Worm (Caenorhabditis elegans) whole organism, mixed stage, embryonic: Measurements from ENCODE around the gene cpb-1.

Source experiments
- blmp-1 ChIP-seq: fragments of 150-350 bp; optimal IDR thresholded peaks from 2 replicates; lab custom pipeline; 2014; ENCODE audit warnings: missing biosample characterization, missing genetic modification characterization
- ceh-39 ChIP-seq: fragments of 150-350 bp; optimal IDR thresholded peaks from 2 replicates; lab custom pipeline; 2014; ENCODE audit warnings: missing biosample characterization, missing genetic modification characterization
- ces-1 ChIP-seq: fragments of 150-350 bp; optimal IDR thresholded peaks from 2 replicates; lab custom pipeline; 2014; ENCODE audit warnings: missing biosample characterization, missing genetic modification reagents, missing genetic modification characterization
- lin-13 ChIP-seq: fragments of 150-350 bp; optimal IDR thresholded peaks from 2 replicates; lab custom pipeline; 2014; ENCODE audit warnings: missing biosample characterization, missing genetic modification characterization
- mep-1 ChIP-seq: fragments of 150-350 bp; optimal IDR thresholded peaks from 2 replicates; lab custom pipeline; 2017; ENCODE audit warnings: missing biosample characterization, missing genetic modification reagents, missing genetic modification characterization, inconsistent platforms
- nhr-237 ChIP-seq: fragments of 150-350 bp; optimal IDR thresholded peaks from 2 replicates; lab custom pipeline; 2014; ENCODE audit warnings: missing biosample characterization, missing genetic modification characterization

DNA sequence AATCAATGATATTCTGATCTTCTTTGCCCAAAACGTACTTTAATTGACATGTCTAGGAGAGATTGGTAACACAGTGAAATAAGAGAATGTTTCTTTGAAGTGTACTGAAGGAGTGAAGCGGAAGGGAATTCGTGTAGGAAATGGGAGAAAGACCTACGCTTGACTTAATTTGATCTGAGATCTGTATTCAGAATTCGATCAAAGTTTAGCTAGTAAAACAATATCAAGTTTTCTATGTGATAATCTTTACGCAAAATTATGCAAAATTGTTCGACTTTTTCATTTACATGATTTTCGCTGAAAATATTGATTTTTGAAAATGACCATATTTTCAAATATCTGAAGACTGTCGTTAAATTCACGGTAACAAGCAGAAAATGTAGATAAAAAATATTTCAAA is 24.8 kb upstream of the cpb-1 start, which contains the start of gene K01B6.4:
- TF ChIP-seq mep-1 (tag; lab: Kevin White, UChicago) (no peak), ces-1 (GFP tag; lab: Kevin White, UChicago) (no peak), blmp-1 (no peak), ceh-39 (tag; lab: Kevin White, UChicago) (no peak), lin-13 (tag; lab: Kevin White, UChicago) (no peak), nhr-237 (tag; lab: Kevin White, UChicago) (no peak)
